Worm (Caenorhabditis elegans) whole organism, L4/young adult: ENCODE results near the gene F20G2.3.
A peak's percentile ranks its signal among the peaks of the same experiment; 100 is the strongest.

ENCODE experiments used
- dao-5 ChIP-seq: sonication (generic microtip); optimal IDR thresholded peaks from 2 replicates; lab custom pipeline; 2016; ENCODE audit warnings: missing genotype, missing genetic modification characterization, moderate library complexity, missing compliant biosample characterization
- him-1 ChIP-seq: sonication (generic microtip); optimal IDR thresholded peaks from 2 replicates; lab custom pipeline; 2016; ENCODE audit warnings: missing genotype, missing genetic modification reagents, missing genetic modification characterization, missing compliant biosample characterization

DNA sequence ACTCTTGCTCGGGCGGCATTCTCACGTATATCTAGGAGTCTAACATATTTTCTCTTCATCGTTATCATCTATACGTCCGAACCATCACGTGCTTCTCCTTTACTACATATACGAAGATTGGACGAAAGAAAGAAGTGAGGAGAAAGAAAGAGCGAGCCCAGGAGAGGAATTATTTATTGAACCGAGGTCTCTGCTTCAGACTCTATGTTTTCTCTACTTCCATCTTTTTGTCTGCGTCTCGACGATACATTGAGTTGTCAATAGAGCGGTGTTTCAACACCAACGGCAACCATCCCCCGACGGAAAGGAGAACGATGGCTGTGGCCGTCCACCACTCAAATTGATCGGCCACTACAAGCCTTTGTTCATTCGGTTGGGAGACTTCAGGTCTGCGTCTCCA lies 21.1 kb upstream of the F20G2.3 start:
- peak; percentile 58 for TF ChIP-seq him-1 (tag; lab: Kevin White, UChicago)
- no peak for TF ChIP-seq dao-5
